Worm (Caenorhabditis elegans) whole organism, L4/young adult: ENCODE results near the gene K09D9.1.

Experiments used
- W03F9.2 ChIP-seq: fragments of 150-350 bp; optimal IDR thresholded peaks from 2 replicates; lab custom pipeline; 2014; ENCODE audit warnings: missing biosample characterization, missing genetic modification characterization
- dao-5 ChIP-seq: sonication (generic microtip); optimal IDR thresholded peaks from 2 replicates; lab custom pipeline; 2016; ENCODE audit warnings: missing genotype, missing genetic modification characterization, moderate library complexity, missing compliant biosample characterization
- him-1 ChIP-seq: sonication (generic microtip); optimal IDR thresholded peaks from 2 replicates; lab custom pipeline; 2016; ENCODE audit warnings: missing genotype, missing genetic modification reagents, missing genetic modification characterization, missing compliant biosample characterization

ce11 chrV:4024777-4025176 lies at the start of gene K09D9.1:
- TF ChIP-seq W03F9.2 (tag; lab: Kevin White, UChicago): no peak
- TF ChIP-seq him-1 (tag; lab: Kevin White, UChicago): no peak
- TF ChIP-seq dao-5 (tag; lab: Kevin White, UChicago): no peak
